Fruit fly (Drosophila melanogaster) whole organism, embryonic: ENCODE measurements around the gene Surf1.
A peak's percentile ranks its signal among the peaks of the same experiment; 100 is the strongest.

Experiments
- ATbp ChIP-seq: fragments of 200-800 bp; sonication (Bioruptor generic); optimal IDR thresholded peaks from 2 replicates; lab custom pipeline; 2017; ENCODE audit warnings: missing biosample characterization, mild to moderate bottlenecking, missing genetic modification characterization, missing genetic modification reagents
- Blimp-1 ChIP-seq: fragments of 200-800 bp; sonication (Bioruptor generic); optimal IDR thresholded peaks from 3 replicates; lab custom pipeline; 2018; ENCODE audit warnings: missing biosample characterization, missing genetic modification characterization, mild to moderate bottlenecking, moderate library complexity, missing genetic modification reagents
- CG10654 ChIP-seq: fragments of 200-800 bp; sonication (Bioruptor generic); optimal IDR thresholded peaks from 2 replicates; lab custom pipeline; 2016; ENCODE audit warnings: missing biosample characterization, missing genetic modification characterization
- CG15696 ChIP-seq: fragments of 200-800 bp; sonication (Bioruptor generic); optimal IDR thresholded peaks from 2 replicates; lab custom pipeline; 2019; ENCODE audit warnings: missing biosample characterization, mild to moderate bottlenecking, missing genetic modification characterization, moderate library complexity
- CG17359 ChIP-seq: fragments of 200-800 bp; sonication (Bioruptor generic); optimal IDR thresholded peaks from 3 replicates; lab custom pipeline; 2018; ENCODE audit warnings: missing biosample characterization, mild to moderate bottlenecking, missing genetic modification characterization, moderate library complexity
- CG17568 ChIP-seq: fragments of 200-800 bp; sonication (Bioruptor generic); optimal IDR thresholded peaks from 2 replicates; lab custom pipeline; 2018; ENCODE audit warnings: missing biosample characterization, mild to moderate bottlenecking, missing genetic modification characterization, moderate library complexity
- CG18262 ChIP-seq: fragments of 200-800 bp; optimal IDR thresholded peaks from 3 replicates; lab custom pipeline; 2019; ENCODE audit warnings: missing biosample characterization, mild to moderate bottlenecking, missing genetic modification characterization, moderate library complexity
- CG18599 ChIP-seq: fragments of 200-800 bp; sonication (Bioruptor generic); optimal IDR thresholded peaks from 3 replicates; lab custom pipeline; 2017; ENCODE audit warnings: missing biosample characterization, missing genetic modification characterization, mild to moderate bottlenecking, moderate library complexity, missing genetic modification reagents
- CG2712 ChIP-seq: fragments of 200-800 bp; optimal IDR thresholded peaks from 3 replicates; lab custom pipeline; 2019; ENCODE audit warnings: missing biosample characterization, mild to moderate bottlenecking, missing genetic modification characterization, moderate library complexity
- CG30403 ChIP-seq: fragments of 200-800 bp; sonication (Bioruptor generic); optimal IDR thresholded peaks from 3 replicates; lab custom pipeline; 2016; ENCODE audit warnings: missing biosample characterization, missing genetic modification characterization
- CG43689 ChIP-seq: fragments of 200-800 bp; sonication (Bioruptor generic); IDR thresholded peaks from 2 replicates; pipeline ENCODE4 v1.3.6; 2022; ENCODE audit warnings: missing biosample characterization, missing genetic modification characterization
- CG6654 ChIP-seq: fragments of 200-800 bp; sonication (Bioruptor generic); optimal IDR thresholded peaks from 2 replicates; lab custom pipeline; 2017; ENCODE audit warnings: missing biosample characterization, mild to moderate bottlenecking, missing genetic modification characterization
- CG7372 ChIP-seq: fragments of 200-800 bp; sonication (Bioruptor generic); IDR thresholded peaks from 2 replicates; pipeline ENCODE4 v1.3.6; 2022; ENCODE audit warnings: missing biosample characterization, missing genetic modification characterization
- Dfd ChIP-seq, 2 experiments: fragments of >200 bp; optimal IDR thresholded peaks; 2 replicates each; lab custom pipeline; 2017; ENCODE audit warnings: missing biosample characterization in 2 of 2, missing genetic modification characterization in 2 of 2
- Gsc ChIP-seq: fragments of 200-800 bp; sonication (Bioruptor generic); IDR thresholded peaks from 2 replicates; pipeline ENCODE4 v1.3.6; 2022; ENCODE audit warnings: missing biosample characterization, missing genetic modification characterization
- Gug ChIP-seq: fragments of 200-800 bp; sonication (Bioruptor generic); IDR thresholded peaks from 4 replicates; pipeline ENCODE4 v1.3.6; 2022; ENCODE audit warnings: missing biosample characterization, missing genetic modification characterization
- Hr51 ChIP-seq, 2 experiments: fragments of 200-800 bp; sonication (Bioruptor generic); optimal IDR thresholded peaks; 2 replicates in 1 of 2; 3 replicates in 1 of 2; lab custom pipeline; 2016 to 2018; ENCODE audit warnings: missing biosample characterization in 2 of 2, missing genetic modification characterization in 2 of 2, mild to moderate bottlenecking in 1 of 2, moderate library complexity in 1 of 2
- MESR4 ChIP-seq: fragments of 200-800 bp; sonication (Bioruptor generic); optimal IDR thresholded peaks from 2 replicates; lab custom pipeline; 2018; ENCODE audit warnings: missing biosample characterization, mild to moderate bottlenecking, missing genetic modification characterization, moderate library complexity
- Mrtf ChIP-seq: fragments of 200-800 bp; sonication (Bioruptor generic); IDR thresholded peaks from 3 replicates; pipeline ENCODE4 v1.3.6; 2022; ENCODE audit warnings: missing biosample characterization, missing genetic modification characterization
- NK7.1 ChIP-seq: fragments of 200-800 bp; sonication (Bioruptor generic); optimal IDR thresholded peaks from 3 replicates; lab custom pipeline; 2016; ENCODE audit warnings: missing biosample characterization, missing genetic modification characterization
- NfI ChIP-seq: fragments of 200-800 bp; sonication (Bioruptor generic); optimal IDR thresholded peaks from 3 replicates; lab custom pipeline; 2018; ENCODE audit warnings: missing biosample characterization, mild to moderate bottlenecking, missing genetic modification characterization, moderate library complexity
- Oaz ChIP-seq: fragments of 200-800 bp; sonication (Bioruptor generic); IDR thresholded peaks from 2 replicates; pipeline ENCODE4 v1.3.6; 2022; ENCODE audit warnings: missing biosample characterization, missing genetic modification characterization
- Rx ChIP-seq: fragments of 200-800 bp; sonication (Bioruptor generic); IDR thresholded peaks from 2 replicates; pipeline ENCODE4 v1.3.6; 2022; ENCODE audit warnings: missing biosample characterization, missing genetic modification characterization
- Side ChIP-seq: fragments of 200-800 bp; sonication (Bioruptor generic); optimal IDR thresholded peaks from 2 replicates; lab custom pipeline; 2016; ENCODE audit warnings: missing biosample characterization, missing genetic modification characterization
- Sox100B ChIP-seq: fragments of 200-800 bp; sonication (Bioruptor generic); optimal IDR thresholded peaks from 3 replicates; lab custom pipeline; 2018; ENCODE audit warnings: missing biosample characterization, mild to moderate bottlenecking, missing genetic modification characterization
- Spps ChIP-seq: fragments of 200-800 bp; sonication (Bioruptor generic); optimal IDR thresholded peaks from 2 replicates; lab custom pipeline; 2018; ENCODE audit warnings: missing biosample characterization, mild to moderate bottlenecking, missing genetic modification characterization
- Usf ChIP-seq: fragments of 200-800 bp; sonication (Bioruptor generic); optimal IDR thresholded peaks from 2 replicates; lab custom pipeline; 2017; ENCODE audit warnings: missing genotype, missing biosample characterization, missing genetic modification characterization
- abd-A ChIP-seq: fragments of 200-800 bp; sonication (Bioruptor generic); optimal IDR thresholded peaks from 3 replicates; lab custom pipeline; 2019; ENCODE audit warnings: missing biosample characterization, mild to moderate bottlenecking, missing genetic modification characterization, moderate library complexity
- bab2 ChIP-seq: fragments of 200-800 bp; sonication (Bioruptor generic); optimal IDR thresholded peaks from 2 replicates; lab custom pipeline; 2016; ENCODE audit warnings: missing biosample characterization, missing genetic modification characterization
- bbx ChIP-seq: fragments of 200-800 bp; sonication (Bioruptor generic); IDR thresholded peaks from 2 replicates; pipeline ENCODE4 v1.3.6; 2022; ENCODE audit warnings: missing biosample characterization, missing genetic modification characterization; ENCODE audit not compliant: partially characterized antibody
- bsh ChIP-seq, 2 experiments: fragments of 200-800 bp; sonication (Bioruptor generic); optimal IDR thresholded peaks; 2 replicates each; lab custom pipeline; 2017 to 2018; ENCODE audit warnings: mild to moderate bottlenecking in 2 of 2, missing biosample characterization in 2 of 2, missing genetic modification characterization in 2 of 2, moderate library complexity in 1 of 2
- croc ChIP-seq: fragments of 200-800 bp; sonication (Bioruptor generic); conservative IDR thresholded peaks from 3 replicates; pipeline ENCODE4 v1.3.6; 2022; ENCODE audit warnings: missing biosample characterization, missing genetic modification characterization
- dpn ChIP-seq, 2 experiments: fragments of 200-800 bp; sonication (Bioruptor generic); optimal IDR thresholded peaks; 3 replicates each; lab custom pipeline; 2016; ENCODE audit warnings: missing biosample characterization in 2 of 2, missing genetic modification characterization in 2 of 2
- ewg ChIP-seq: fragments of 200-800 bp; sonication (Bioruptor generic); optimal IDR thresholded peaks from 3 replicates; lab custom pipeline; 2017; ENCODE audit warnings: mild to moderate bottlenecking, missing biosample characterization, missing genetic modification reagents, missing genetic modification characterization
- fd3F ChIP-seq: fragments of 200-800 bp; sonication (Bioruptor generic); optimal IDR thresholded peaks from 2 replicates; lab custom pipeline; 2018; ENCODE audit warnings: missing biosample characterization, mild to moderate bottlenecking, missing genetic modification characterization, moderate library complexity
- fd96Cb ChIP-seq: fragments of 200-800 bp; sonication (Bioruptor generic); optimal IDR thresholded peaks from 2 replicates; lab custom pipeline; 2018; ENCODE audit warnings: missing biosample characterization, mild to moderate bottlenecking, missing genetic modification characterization, moderate library complexity
- hb ChIP-seq: fragments of 200-800 bp; sonication (Bioruptor generic); IDR thresholded peaks from 3 replicates; pipeline ENCODE4 v1.3.6; 2022; ENCODE audit warnings: missing biosample characterization, missing genetic modification characterization; ENCODE audit not compliant: partially characterized antibody
- jigr1 ChIP-seq: fragments of 200-800 bp; sonication (Bioruptor generic); IDR thresholded peaks from 3 replicates; pipeline ENCODE4 v1.3.6; 2022; ENCODE audit warnings: missing biosample characterization, missing genetic modification characterization
- kah ChIP-seq: fragments of 200-800 bp; sonication (Bioruptor generic); optimal IDR thresholded peaks from 2 replicates; lab custom pipeline; 2018; ENCODE audit warnings: missing biosample characterization, mild to moderate bottlenecking, missing genetic modification characterization
- klu ChIP-seq: fragments of 200-800 bp; sonication (Bioruptor generic); IDR thresholded peaks from 2 replicates; pipeline ENCODE4 v1.3.6; 2022; ENCODE audit warnings: missing biosample characterization, missing genetic modification characterization
- lov ChIP-seq, 2 experiments: fragments of 200-800 bp in 1 of 2; fragments of >200 bp in 1 of 2; sonication (Bioruptor generic) in 1 of 2; IDR thresholded peaks in 1 of 2; optimal IDR thresholded peaks in 1 of 2; 2 replicates in 1 of 2; 3 replicates in 1 of 2; pipeline versions ENCODE4 v1.3.6 to Lab custom; 2017 to 2022; ENCODE audit warnings: missing biosample characterization in 1 of 2, missing genetic modification characterization in 1 of 2
- maf-S ChIP-seq: fragments of 200-800 bp; sonication (Bioruptor generic); optimal IDR thresholded peaks from 2 replicates; lab custom pipeline; 2016; ENCODE audit warnings: missing biosample characterization, missing genetic modification characterization
- mld ChIP-seq: fragments of 200-800 bp; sonication (Bioruptor generic); IDR thresholded peaks from 3 replicates; pipeline ENCODE4 v1.3.6; 2022; ENCODE audit warnings: missing biosample characterization, missing genetic modification characterization; ENCODE audit not compliant: partially characterized antibody
- repo ChIP-seq: fragments of 200-800 bp; sonication (Bioruptor generic); optimal IDR thresholded peaks from 2 replicates; lab custom pipeline; 2016; ENCODE audit warnings: missing biosample characterization, missing genetic modification characterization
- sens ChIP-seq: fragments of 200-800 bp; sonication (Bioruptor generic); peaks from one replicate; lab custom pipeline; 2016; ENCODE audit warnings: missing biosample characterization, missing genetic modification characterization
- sens-2 ChIP-seq: fragments of 200-800 bp; sonication (Bioruptor generic); IDR thresholded peaks from 2 replicates; pipeline ENCODE4 v1.3.6; 2022; ENCODE audit warnings: missing biosample characterization, missing genetic modification characterization
- sr ChIP-seq: fragments of 200-800 bp; sonication (Bioruptor generic); IDR thresholded peaks from 3 replicates; pipeline ENCODE4 v1.3.6; 2022; ENCODE audit warnings: missing biosample characterization, missing genetic modification characterization
- ssp ChIP-seq: fragments of 200-800 bp; sonication (Bioruptor generic); IDR thresholded peaks from 2 replicates; pipeline ENCODE4 v1.3.6; 2022; ENCODE audit warnings: missing biosample characterization, missing genetic modification characterization
- trem ChIP-seq: fragments of 200-800 bp; optimal IDR thresholded peaks from 3 replicates; lab custom pipeline; 2019; ENCODE audit warnings: missing biosample characterization, mild to moderate bottlenecking, missing genetic modification characterization, moderate library complexity

The Surf1 gene

DNA sequence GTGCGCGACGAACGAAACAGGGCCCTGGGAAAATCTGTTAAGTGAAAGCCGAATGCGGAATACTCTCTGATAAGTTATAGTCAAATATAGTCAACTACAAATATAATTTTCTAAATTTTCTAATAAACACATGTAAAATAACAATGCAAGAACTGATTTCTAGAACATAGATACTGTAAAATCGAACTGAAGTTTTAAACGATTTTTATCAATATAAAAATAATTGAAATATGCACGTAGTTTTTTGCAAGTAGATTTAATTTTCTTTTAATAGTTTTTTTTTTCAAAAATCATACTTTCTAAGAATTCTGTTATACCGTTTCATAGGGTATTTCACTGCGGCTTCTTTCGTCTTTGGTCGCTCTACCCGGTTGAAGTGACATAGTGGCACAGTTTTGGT is 50.2 kb downstream of the Surf1 start (continued):
- peak; percentile 69 for TF ChIP-seq Spps (tag; lab: Kevin White, UChicago)
- no peak for TF ChIP-seq Dfd (GFP tag; optimal IDR thresholded peaks at IDR 0.05; lab: Kevin White, UChicago)
- no peak for TF ChIP-seq Rx (GFP tag; lab: Robert Waterston, UW)
- peak; percentile 73 for TF ChIP-seq CG10654 (GFP tag; lab: Kevin White, UChicago)
- peak in 1 of 2 experiments; percentile 97 for TF ChIP-seq Hr51 (GFP tag; optimal IDR thresholded peaks at IDR 0.05; lab: Kevin White, UChicago)
- peak; percentile 87 for TF ChIP-seq CG18599 (GFP tag; lab: Kevin White, UChicago)
- TF ChIP-seq CG43689 (GFP tag; lab: Robert Waterston, UW) = peak; percentile 41; the same call in 1 of the 2 replicates
- peak; percentile 85 for TF ChIP-seq CG2712 (tag; lab: Kevin White, UChicago)
- no peak for TF ChIP-seq bbx
- TF ChIP-seq dpn (GFP tag; optimal IDR thresholded peaks at IDR 0.05; lab: Kevin White, UChicago) = peak; percentile 61 to 75
- TF ChIP-seq Gsc (GFP tag; lab: Robert Waterston, UW) = 0 out of 2 replicates have a peak, but pooled peaks have one; percentile 25
- TF ChIP-seq CG30403 (GFP tag; lab: Kevin White, UChicago) = peak; percentile 84
- peak; percentile 36 for TF ChIP-seq bab2 (GFP tag; lab: Kevin White, UChicago)
- peak; percentile 92 for TF ChIP-seq fd96Cb (tag; lab: Kevin White, UChicago)
- peak; percentile 48 for TF ChIP-seq ssp (GFP tag; lab: Robert Waterston, UW)
- peak; percentile 51 for TF ChIP-seq Side
- TF ChIP-seq mld = no peak
- 0 out of 4 replicates have a peak, but pooled peaks have one; percentile 6 for TF ChIP-seq Gug
- peak; percentile 58 for TF ChIP-seq CG17568 (GFP tag; lab: Kevin White, UChicago)
- TF ChIP-seq CG6654 = peak; percentile 69
- TF ChIP-seq Blimp-1 (GFP tag; lab: Kevin White, UChicago) = peak; percentile 93
- TF ChIP-seq fd3F (GFP tag; lab: Kevin White, UChicago) = peak; percentile 77
- TF ChIP-seq trem (tag; lab: Kevin White, UChicago) = peak; percentile 78
- peak; percentile 64 for TF ChIP-seq NfI (GFP tag; lab: Kevin White, UChicago)
- TF ChIP-seq repo = peak; percentile 30
- peak; percentile 7 for TF ChIP-seq NK7.1 (GFP tag; lab: Kevin White, UChicago)
- TF ChIP-seq CG18262 (tag; lab: Kevin White, UChicago) = peak; percentile 88
- no peak; the same call in 2 of the 3 replicates for TF ChIP-seq Mrtf (GFP tag; lab: Robert Waterston, UW)
- peak; percentile 19 for TF ChIP-seq Usf (GFP tag; lab: Kevin White, UChicago)
- TF ChIP-seq hb (GFP tag; lab: Robert Waterston, UW) = no peak
- TF ChIP-seq ATbp (GFP tag; lab: Kevin White, UChicago) = peak; percentile 65
- peak; percentile 58; the same call in 1 of the 3 replicates for TF ChIP-seq jigr1 (GFP tag; lab: Robert Waterston, UW)
- TF ChIP-seq bsh (GFP tag; optimal IDR thresholded peaks at IDR 0.05; lab: Kevin White, UChicago) = peak in 1 of 2 experiments; percentile 90
- TF ChIP-seq CG17359 = peak; percentile 90
- no peak for TF ChIP-seq abd-A (tag; lab: Kevin White, UChicago)
- no peak for TF ChIP-seq MESR4
- peak; percentile 97 for TF ChIP-seq Sox100B (GFP tag; lab: Kevin White, UChicago)
- peak; percentile 80 for TF ChIP-seq ewg (GFP tag; lab: Kevin White, UChicago)
- TF ChIP-seq CG15696 (tag; lab: Kevin White, UChicago) = peak; percentile 65
- TF ChIP-seq CG7372 (GFP tag; lab: Robert Waterston, UW) = peak; percentile 60; the same call in 1 of the 2 replicates
- TF ChIP-seq sens (GFP tag; lab: Kevin White, UChicago) = peak; percentile 96
- TF ChIP-seq lov (optimal IDR thresholded peaks at IDR 0.05; lab: Kevin White, UChicago) = no peak
- TF ChIP-seq lov (GFP tag; IDR thresholded peaks at IDR 0.05; lab: Robert Waterston, UW) = peak; percentile 41; the same call in 1 of the 3 replicates
- TF ChIP-seq Oaz (GFP tag; lab: Robert Waterston, UW) = peak; percentile 61
- peak; percentile 71; the same call in 1 of the 2 replicates for TF ChIP-seq klu (GFP tag; lab: Robert Waterston, UW)
- no peak for TF ChIP-seq sr
- peak; percentile 81 for TF ChIP-seq kah (GFP tag; lab: Kevin White, UChicago)
- no peak for TF ChIP-seq maf-S
- peak; percentile 54; the same call in 1 of the 2 replicates for TF ChIP-seq sens-2
- TF ChIP-seq croc (GFP tag; lab: Robert Waterston, UW) = peak; percentile 79
